Worm (Caenorhabditis elegans) whole organism, early embryonic: ENCODE measurements around the gene anp-1.

ENCODE experiments used
- B0310.2 ChIP-seq: sonication (generic microtip); optimal IDR thresholded peaks from 2 replicates; lab custom pipeline; 2016; ENCODE audit warnings: mild to moderate bottlenecking, missing genetic modification characterization, missing compliant biosample characterization
- F13C5.2 ChIP-seq: sonication (generic microtip); optimal IDR thresholded peaks from 2 replicates; lab custom pipeline; 2017; ENCODE audit warnings: mild to moderate bottlenecking, missing genetic modification characterization, inconsistent platforms, missing compliant biosample characterization
- aly-1 ChIP-seq: sonication (generic microtip); optimal IDR thresholded peaks from 2 replicates; lab custom pipeline; 2016; ENCODE audit warnings: missing genetic modification characterization, missing compliant biosample characterization
- ama-1 ChIP-seq: fragments of 150-350 bp; optimal IDR thresholded peaks from 2 replicates; lab custom pipeline; 2014
- ceh-13 ChIP-seq: fragments of 200-800 bp; sonication (Bioruptor generic); optimal IDR thresholded peaks from 2 replicates; lab custom pipeline; 2018; ENCODE audit warnings: mild to moderate bottlenecking, missing genetic modification characterization, missing compliant biosample characterization
- ceh-36 ChIP-seq: sonication (generic microtip); optimal IDR thresholded peaks from 2 replicates; lab custom pipeline; 2016; ENCODE audit warnings: missing genetic modification characterization, inconsistent platforms, missing compliant biosample characterization
- ets-7 ChIP-seq: sonication (generic microtip); optimal IDR thresholded peaks from 2 replicates; lab custom pipeline; 2016; ENCODE audit warnings: missing genotype, missing genetic modification characterization, missing compliant biosample characterization
- flt-1 ChIP-seq: fragments of 200-800 bp; sonication (Bioruptor generic); IDR thresholded peaks from 2 replicates; pipeline ENCODE4 v1.3.6; 2022; ENCODE audit warnings: missing genetic modification characterization, missing compliant biosample characterization
- hmg-4 ChIP-seq: fragments of 200-800 bp; sonication (Bioruptor generic); optimal IDR thresholded peaks from 2 replicates; lab custom pipeline; 2018; ENCODE audit warnings: mild to moderate bottlenecking, missing genetic modification characterization, missing compliant biosample characterization
- hnd-1 ChIP-seq: sonication (generic microtip); optimal IDR thresholded peaks from 2 replicates; lab custom pipeline; 2016; ENCODE audit warnings: missing genetic modification characterization, missing compliant biosample characterization
- pes-1 ChIP-seq: fragments of 200-800 bp; sonication (Bioruptor generic); IDR thresholded peaks from 2 replicates; pipeline ENCODE4 v1.3.6; 2022; ENCODE audit warnings: missing genetic modification reagents, missing genetic modification characterization, missing compliant biosample characterization
- scrt-1 ChIP-seq: fragments of 200-800 bp; sonication (Bioruptor generic); IDR thresholded peaks from 2 replicates; pipeline ENCODE4 v1.3.6; 2022; ENCODE audit warnings: missing genetic modification characterization, missing compliant biosample characterization
- tbx-37 ChIP-seq: fragments of 200-800 bp; sonication (Bioruptor generic); conservative IDR thresholded peaks from 2 replicates; pipeline ENCODE4 v1.3.6; 2022; ENCODE audit warnings: missing genetic modification reagents, missing genetic modification characterization, missing compliant biosample characterization

ce11 chrV:12877579-12877978, 18.3 kb downstream of the anp-1 start:
- TF ChIP-seq ama-1 (lab: Kevin White, UChicago) = no peak
- no peak for TF ChIP-seq pes-1
- TF ChIP-seq hmg-4 = no peak
- no peak for TF ChIP-seq tbx-37 (GFP tag; lab: Robert Waterston, UW)
- no peak for TF ChIP-seq ceh-36 (tag; lab: Kevin White, UChicago)
- TF ChIP-seq ceh-13 = no peak
- TF ChIP-seq hnd-1 = no peak
- no peak for TF ChIP-seq ets-7
- TF ChIP-seq scrt-1 (GFP tag; lab: Robert Waterston, UW) = no peak
- no peak for TF ChIP-seq F13C5.2 (tag; lab: Kevin White, UChicago)
- TF ChIP-seq aly-1 (tag; lab: Kevin White, UChicago) = no peak
- TF ChIP-seq flt-1 (GFP tag; lab: Robert Waterston, UW) = no peak
- no peak for TF ChIP-seq B0310.2 (tag; lab: Kevin White, UChicago)
